Worm (Caenorhabditis elegans) whole organism, L4 larva: ENCODE results near the gene T04A8.13.

ENCODE experiments used
- lin-39 ChIP-seq: fragments of 150-350 bp; optimal IDR thresholded peaks from 2 replicates; lab custom pipeline; 2014; ENCODE audit warnings: missing biosample characterization, missing genetic modification reagents, missing genetic modification characterization
- mdl-1 ChIP-seq, 2 experiments: fragments of 150-350 bp in 1 of 2; sonication (generic microtip) in 1 of 2; optimal IDR thresholded peaks; 2 replicates each; lab custom pipeline; 2014 to 2017; ENCODE audit warnings: missing biosample characterization in 2 of 2, missing genetic modification characterization in 2 of 2
- nhr-10 ChIP-seq: fragments of 150-350 bp; optimal IDR thresholded peaks from 2 replicates; lab custom pipeline; 2014; ENCODE audit warnings: missing biosample characterization, missing genetic modification characterization
- nhr-25 ChIP-seq: sonication (generic microtip); optimal IDR thresholded peaks from 2 replicates; lab custom pipeline; 2017; ENCODE audit warnings: missing genetic modification characterization, mild to moderate bottlenecking, missing compliant biosample characterization, antibody characterized with exemption, moderate library complexity, borderline replicate concordance; ENCODE audit not compliant: insufficient read depth
- pha-4 ChIP-seq, 2 experiments: fragments of 150-350 bp in 1 of 2; fragments of 200-800 bp in 1 of 2; sonication (Bioruptor generic) in 1 of 2; IDR thresholded peaks in 1 of 2; optimal IDR thresholded peaks in 1 of 2; 2 replicates each; pipeline versions ENCODE4 v1.3.6 to Lab custom; 2014 to 2022; ENCODE audit warnings: missing genetic modification characterization in 2 of 2, missing genetic modification reagents in 2 of 2, missing biosample characterization in 1 of 2, missing compliant biosample characterization in 1 of 2
- saeg-2 ChIP-seq: fragments of 200-800 bp; sonication (Bioruptor generic); IDR thresholded peaks from 2 replicates; pipeline ENCODE4 v1.3.6; 2022; ENCODE audit warnings: missing genetic modification reagents, missing genetic modification characterization, missing compliant biosample characterization

DNA sequence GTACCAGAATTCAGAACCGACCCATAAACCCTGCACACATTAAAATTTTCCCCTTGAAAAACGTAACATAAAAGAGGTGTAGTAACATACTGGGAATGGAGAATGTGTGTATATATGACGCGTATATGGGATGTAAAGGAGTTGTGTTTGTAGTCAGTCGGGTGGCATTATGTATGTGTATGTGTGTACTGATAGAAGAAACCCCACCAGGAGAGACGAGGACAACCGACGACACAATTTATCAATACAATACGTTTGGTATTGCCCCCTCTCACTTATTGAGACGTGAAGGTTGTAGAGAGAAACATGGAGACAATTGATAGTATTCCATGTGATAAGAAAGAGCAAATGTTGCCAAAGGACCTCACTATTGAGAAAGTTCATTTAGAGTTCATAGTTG, 38.7 kb upstream of the T04A8.13 start:
- no peak for TF ChIP-seq nhr-10 (tag; lab: Kevin White, UChicago)
- no peak for TF ChIP-seq pha-4 (GFP tag; IDR thresholded peaks at IDR 0.05; lab: Robert Waterston, UW)
- no peak for TF ChIP-seq pha-4 (tag; optimal IDR thresholded peaks at IDR 0.05; lab: Kevin White, UChicago)
- TF ChIP-seq saeg-2 (GFP tag; lab: Robert Waterston, UW): no peak
- no peak for TF ChIP-seq lin-39
- peak in 1 of 2 experiments; percentile 6 for TF ChIP-seq mdl-1 (tag; optimal IDR thresholded peaks at IDR 0.05; lab: Kevin White, UChicago)
- TF ChIP-seq nhr-25: no peak
